Worm (Caenorhabditis elegans) whole organism, L4 larva: ENCODE data around the gene nspc-13.

Source experiments
- F10B5.3 ChIP-seq: sonication (generic microtip); optimal IDR thresholded peaks from 2 replicates; lab custom pipeline; 2016; ENCODE audit warnings: mild to moderate bottlenecking, missing genetic modification characterization, missing compliant biosample characterization
- F26F4.8 ChIP-seq: fragments of 200-800 bp; sonication (Bioruptor generic); conservative IDR thresholded peaks from 2 replicates; pipeline ENCODE4 v1.3.6; 2022; ENCODE audit warnings: missing genetic modification characterization, missing compliant biosample characterization
- T20F7.1 ChIP-seq: fragments of 200-800 bp; sonication (Bioruptor generic); optimal IDR thresholded peaks from 2 replicates; lab custom pipeline; 2018; ENCODE audit warnings: mild to moderate bottlenecking, missing genetic modification characterization, missing compliant biosample characterization
- T26A8.4 ChIP-seq: fragments of 200-800 bp; sonication (Bioruptor generic); IDR thresholded peaks from 2 replicates; pipeline ENCODE4 v1.3.6; 2022; ENCODE audit warnings: missing genetic modification characterization, missing compliant biosample characterization
- Y105C5A.15 ChIP-seq: fragments of 200-800 bp; sonication (Bioruptor generic); IDR thresholded peaks from 2 replicates; pipeline ENCODE4 v1.3.6; 2022; ENCODE audit warnings: missing genetic modification characterization, missing compliant biosample characterization
- ZK546.5 ChIP-seq, 2 experiments: sonication (generic microtip); optimal IDR thresholded peaks; 2 replicates each; lab custom pipeline; 2017; ENCODE audit warnings: missing biosample characterization in 2 of 2, missing genetic modification characterization in 2 of 2
- aha-1 ChIP-seq: fragments of 150-350 bp; peaks from one replicate; lab custom pipeline; 2014; ENCODE audit warnings: missing biosample characterization, missing genetic modification characterization
- aly-2 ChIP-seq: sonication (generic microtip); optimal IDR thresholded peaks from 2 replicates; lab custom pipeline; 2018; ENCODE audit warnings: missing biosample characterization, missing genetic modification characterization
- arid-1 ChIP-seq: fragments of 200-800 bp; sonication (Bioruptor generic); conservative IDR thresholded peaks from 2 replicates; pipeline ENCODE4 v1.3.6; 2022; ENCODE audit warnings: missing genetic modification reagents, missing genetic modification characterization, missing compliant biosample characterization
- attf-4 ChIP-seq: sonication (generic microtip); optimal IDR thresholded peaks from 3 replicates; lab custom pipeline; 2017; ENCODE audit warnings: missing biosample characterization, missing genetic modification characterization
- ceh-20 ChIP-seq: fragments of 200-800 bp; sonication (Bioruptor generic); IDR thresholded peaks from 2 replicates; pipeline ENCODE4 v1.3.6; 2022; ENCODE audit warnings: missing genetic modification reagents, missing genetic modification characterization, missing compliant biosample characterization
- ceh-28 ChIP-seq: fragments of 150-350 bp; optimal IDR thresholded peaks from 2 replicates; lab custom pipeline; 2014; ENCODE audit warnings: missing biosample characterization, missing genetic modification reagents, missing genetic modification characterization
- ceh-82 ChIP-seq: sonication (generic microtip); optimal IDR thresholded peaks from 2 replicates; lab custom pipeline; 2017; ENCODE audit warnings: missing biosample characterization, missing genetic modification characterization
- ces-1 ChIP-seq: fragments of 150-350 bp; sonication (generic microtip); optimal IDR thresholded peaks from 4 replicates; lab custom pipeline; 2014; ENCODE audit warnings: missing biosample characterization, missing genetic modification reagents, missing genetic modification characterization
- ctbp-1 ChIP-seq: fragments of 200-800 bp; sonication (Bioruptor generic); IDR thresholded peaks from 2 replicates; pipeline ENCODE4 v1.3.6; 2022; ENCODE audit warnings: missing genetic modification reagents, missing genetic modification characterization, missing compliant biosample characterization
- daf-16 ChIP-seq, 3 experiments: sonication (generic microtip); optimal IDR thresholded peaks; 2 replicates each; lab custom pipeline; 2016 to 2017; ENCODE audit warnings: missing genetic modification characterization in 3 of 3, missing genetic modification reagents in 3 of 3, mild to moderate bottlenecking in 2 of 3, missing compliant biosample characterization in 2 of 3, missing biosample characterization in 1 of 3, moderate library complexity in 1 of 3
- daf-19 ChIP-seq: fragments of 200-800 bp; sonication (Bioruptor generic); conservative IDR thresholded peaks from 2 replicates; pipeline ENCODE4 v1.3.6; 2022; ENCODE audit warnings: missing genetic modification characterization, missing compliant biosample characterization
- dve-1 ChIP-seq: sonication (generic microtip); optimal IDR thresholded peaks from 2 replicates; lab custom pipeline; 2017; ENCODE audit warnings: antibody characterized with exemption, mild to moderate bottlenecking, missing genetic modification characterization, missing compliant biosample characterization; ENCODE audit not compliant: insufficient read depth
- egl-27 ChIP-seq: sonication (generic microtip); optimal IDR thresholded peaks from 3 replicates; lab custom pipeline; 2017; ENCODE audit warnings: missing biosample characterization, missing genetic modification reagents, missing genetic modification characterization
- hlh-11 ChIP-seq: fragments of 200-800 bp; sonication (Bioruptor generic); optimal IDR thresholded peaks from 2 replicates; lab custom pipeline; 2018; ENCODE audit warnings: mild to moderate bottlenecking, missing genetic modification characterization, missing compliant biosample characterization
- hmg-1.1 ChIP-seq: fragments of 200-800 bp; sonication (Bioruptor generic); IDR thresholded peaks from 2 replicates; pipeline ENCODE4 v1.3.6; 2022; ENCODE audit warnings: missing genetic modification reagents, missing genetic modification characterization, missing compliant biosample characterization
- lim-7 ChIP-seq: fragments of 200-800 bp; sonication (Bioruptor generic); IDR thresholded peaks from 2 replicates; pipeline ENCODE4 v1.3.6; 2022; ENCODE audit warnings: missing genetic modification characterization, missing compliant biosample characterization
- lin-29 ChIP-seq: fragments of 200-800 bp; sonication (Bioruptor generic); IDR thresholded peaks from 2 replicates; pipeline ENCODE4 v1.3.6; 2022; ENCODE audit warnings: missing genetic modification reagents, missing genetic modification characterization, missing compliant biosample characterization
- lin-39 ChIP-seq: fragments of 150-350 bp; optimal IDR thresholded peaks from 2 replicates; lab custom pipeline; 2014; ENCODE audit warnings: missing biosample characterization, missing genetic modification reagents, missing genetic modification characterization
- lsy-2 ChIP-seq, 2 experiments: fragments of 150-350 bp in 1 of 2; sonication (generic microtip) in 1 of 2; optimal IDR thresholded peaks; 2 replicates each; lab custom pipeline; 2014 to 2017; ENCODE audit warnings: missing biosample characterization in 2 of 2, missing genetic modification characterization in 2 of 2
- mdt-29 ChIP-seq: fragments of 200-800 bp; sonication (Bioruptor generic); IDR thresholded peaks from 2 replicates; pipeline ENCODE4 v1.3.6; 2022; ENCODE audit warnings: missing genetic modification reagents, missing genetic modification characterization, missing compliant biosample characterization
- mep-1 ChIP-seq: fragments of 150-350 bp; sonication (generic microtip); optimal IDR thresholded peaks from 3 replicates; lab custom pipeline; 2014; ENCODE audit warnings: missing biosample characterization, missing genetic modification characterization
- mxl-2 ChIP-seq: fragments of 200-800 bp; sonication (Bioruptor generic); conservative IDR thresholded peaks from 2 replicates; pipeline ENCODE4 v1.3.6; 2022; ENCODE audit warnings: missing genetic modification reagents, missing genetic modification characterization, missing compliant biosample characterization
- mxl-3 ChIP-seq: fragments of 200-800 bp; sonication (Bioruptor generic); optimal IDR thresholded peaks from 2 replicates; lab custom pipeline; 2018; ENCODE audit warnings: mild to moderate bottlenecking, missing genetic modification characterization, missing compliant biosample characterization
- nhr-237 ChIP-seq: sonication (generic microtip); optimal IDR thresholded peaks from 2 replicates; lab custom pipeline; 2017; ENCODE audit warnings: missing biosample characterization, missing genetic modification characterization
- nhr-28 ChIP-seq: fragments of 150-350 bp; optimal IDR thresholded peaks from 2 replicates; lab custom pipeline; 2014; ENCODE audit warnings: missing biosample characterization, missing genetic modification characterization
- nhr-42 ChIP-seq: fragments of 200-800 bp; sonication (Bioruptor generic); IDR thresholded peaks from 2 replicates; pipeline ENCODE4 v1.3.6; 2022; ENCODE audit warnings: missing genetic modification characterization, missing compliant biosample characterization
- nhr-48 ChIP-seq: sonication (generic microtip); optimal IDR thresholded peaks from 2 replicates; lab custom pipeline; 2016; ENCODE audit warnings: mild to moderate bottlenecking, missing genetic modification characterization, missing compliant biosample characterization
- nhr-76 ChIP-seq: fragments of 150-350 bp; optimal IDR thresholded peaks from 2 replicates; lab custom pipeline; 2014; ENCODE audit warnings: missing biosample characterization, missing genetic modification characterization
- php-3 ChIP-seq: fragments of 200-800 bp; sonication (Bioruptor generic); IDR thresholded peaks from 2 replicates; pipeline ENCODE4 v1.3.6; 2022; ENCODE audit warnings: missing genetic modification reagents, missing genetic modification characterization, missing compliant biosample characterization
- pqm-1 ChIP-seq: sonication (generic microtip); optimal IDR thresholded peaks from 2 replicates; lab custom pipeline; 2017; ENCODE audit warnings: missing biosample characterization, missing genetic modification characterization
- rbr-2 ChIP-seq: sonication (generic microtip); optimal IDR thresholded peaks from 2 replicates; lab custom pipeline; 2016; ENCODE audit warnings: missing genotype, missing genetic modification characterization, missing compliant biosample characterization
- saeg-2 ChIP-seq: fragments of 200-800 bp; sonication (Bioruptor generic); IDR thresholded peaks from 2 replicates; pipeline ENCODE4 v1.3.6; 2022; ENCODE audit warnings: missing genetic modification reagents, missing genetic modification characterization, missing compliant biosample characterization
- sdz-12 ChIP-seq: fragments of 200-800 bp; sonication (Bioruptor generic); optimal IDR thresholded peaks from 2 replicates; lab custom pipeline; 2018; ENCODE audit warnings: mild to moderate bottlenecking, missing genetic modification characterization, missing compliant biosample characterization
- skn-1 ChIP-seq: fragments of 150-350 bp; optimal IDR thresholded peaks from 2 replicates; lab custom pipeline; 2014; ENCODE audit warnings: missing biosample characterization, missing genetic modification characterization
- snpc-4 ChIP-seq: fragments of 150-350 bp; optimal IDR thresholded peaks from 2 replicates; lab custom pipeline; 2014; ENCODE audit warnings: missing biosample characterization, missing genetic modification characterization
- unc-62 ChIP-seq, 3 experiments: fragments of 150-350 bp in 1 of 3; sonication (generic microtip); optimal IDR thresholded peaks in 2 of 3; peaks in 1 of 3; 1 replicate in 1 of 3; 2 replicates in 2 of 3; lab custom pipeline; 2014 to 2017; ENCODE audit warnings: missing biosample characterization in 3 of 3, missing genetic modification characterization in 3 of 3, missing genetic modification reagents in 3 of 3, missing genotype in 1 of 3
- vab-7 ChIP-seq: fragments of 200-800 bp; sonication (Bioruptor generic); IDR thresholded peaks from 2 replicates; pipeline ENCODE4 v1.3.6; 2022; ENCODE audit warnings: missing genetic modification reagents, missing genetic modification characterization, missing compliant biosample characterization
- zfp-3 ChIP-seq: fragments of 200-800 bp; sonication (Bioruptor generic); conservative IDR thresholded peaks from 2 replicates; pipeline ENCODE4 v1.3.6; 2022; ENCODE audit warnings: missing genetic modification reagents, missing genetic modification characterization, missing compliant biosample characterization
- zip-11 ChIP-seq: fragments of 200-800 bp; sonication (Bioruptor generic); IDR thresholded peaks from 2 replicates; pipeline ENCODE4 v1.3.6; 2022; ENCODE audit warnings: missing genetic modification characterization, missing compliant biosample characterization

Gene nspc-13

DNA sequence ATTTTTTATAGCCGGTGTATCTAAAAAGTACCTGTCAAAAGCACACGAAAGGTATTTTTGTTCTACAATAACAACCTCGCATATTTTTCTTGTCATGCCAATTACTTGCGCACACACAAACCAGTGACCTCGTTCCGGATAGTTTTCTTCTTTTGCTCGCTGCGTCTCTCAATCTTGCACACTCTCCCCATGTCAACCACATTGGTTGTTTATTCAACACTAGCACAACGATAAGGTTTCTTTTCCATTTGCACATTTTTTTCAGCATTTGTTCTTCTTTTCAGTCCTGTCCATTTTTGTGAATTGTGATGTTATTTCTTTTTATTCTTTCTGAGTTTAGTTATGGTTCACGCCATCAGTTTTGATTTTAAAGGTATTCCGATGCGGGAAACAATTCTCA, 7.0 kb upstream of the nspc-13 start, which contains the start of gene F42F12.3 (continued):
- TF ChIP-seq zfp-3 (GFP tag; lab: Robert Waterston, UW) (no peak), ceh-28 (no peak), aha-1 (tag; lab: Kevin White, UChicago) (no peak), sdz-12 (GFP tag; lab: Kevin White, UChicago) (no peak), hlh-11 (tag; lab: Kevin White, UChicago) (peak; percentile 30), nhr-48 (tag; lab: Kevin White, UChicago) (no peak), zip-11 (GFP tag; lab: Robert Waterston, UW) (no peak), daf-16 (GFP tag; optimal IDR thresholded peaks at IDR 0.05; lab: Kevin White, UChicago) (no peak), daf-16 (tag; optimal IDR thresholded peaks at IDR 0.05; lab: Kevin White, UChicago) (peak; percentile 87), ctbp-1 (GFP tag; lab: Robert Waterston, UW) (no peak)

DNA sequence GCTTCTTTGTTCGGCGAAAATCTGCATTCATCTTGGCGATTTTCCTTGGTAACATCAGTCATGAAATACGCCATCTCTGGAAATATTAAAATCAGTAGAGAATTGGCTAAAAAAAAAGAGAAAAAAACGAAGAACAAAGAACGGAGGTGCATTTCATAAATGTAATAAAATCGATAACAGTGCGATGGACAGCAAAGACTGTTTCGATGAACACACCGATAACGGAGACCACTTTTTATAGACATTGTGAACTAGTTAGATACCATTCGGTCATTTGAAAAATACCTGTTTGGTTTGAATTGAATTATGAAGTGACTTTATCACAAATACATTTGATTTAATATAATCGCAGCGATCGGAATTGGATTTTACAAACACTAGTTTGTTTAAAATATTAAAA, 4.4 kb upstream of the nspc-13 start, which contains the start of gene F42F12.4:
TSS of gene F42F12.4 (minus strand) at position 76 of the 400 bp plus-strand sequence.
- TF ChIP-seq unc-62 (GFP tag; optimal IDR thresholded peaks at IDR 0.05 in 1 of 2; lab: Kevin White, UChicago) (peak in 1 of 2 experiments; percentile 12), unc-62 (tag; optimal IDR thresholded peaks at IDR 0.05; lab: Kevin White, UChicago) (no peak), mep-1 (no peak), php-3 (peak; percentile 15; the same call in 1 of the 2 replicates), aly-2 (tag; lab: Kevin White, UChicago) (no peak), ceh-28 (peak; percentile 7), mdt-29 (GFP tag; lab: Robert Waterston, UW) (no peak), mxl-2 (GFP tag; lab: Robert Waterston, UW) (no peak), dve-1 (peak; percentile 26), T20F7.1 (GFP tag; lab: Kevin White, UChicago) (no peak), nhr-76 (tag; lab: Kevin White, UChicago) (no peak), F10B5.3 (tag; lab: Kevin White, UChicago) (no peak), hlh-11 (tag; lab: Kevin White, UChicago) (peak; percentile 0), pqm-1 (tag; lab: Kevin White, UChicago) (peak; percentile 46), nhr-237 (tag; lab: Kevin White, UChicago) (no peak), aha-1 (tag; lab: Kevin White, UChicago) (no peak), nhr-28 (tag; lab: Kevin White, UChicago) (peak; percentile 51), nhr-42 (GFP tag; lab: Robert Waterston, UW) (no peak), egl-27 (no peak), attf-4 (tag; lab: Kevin White, UChicago) (no peak), arid-1 (GFP tag; lab: Robert Waterston, UW) (no peak), daf-16 (GFP tag; optimal IDR thresholded peaks at IDR 0.05; lab: Kevin White, UChicago) (no peak), daf-16 (tag; optimal IDR thresholded peaks at IDR 0.05; lab: Kevin White, UChicago) (peak; percentile 22), lin-39 (tag; lab: Kevin White, UChicago) (no peak)

DNA sequence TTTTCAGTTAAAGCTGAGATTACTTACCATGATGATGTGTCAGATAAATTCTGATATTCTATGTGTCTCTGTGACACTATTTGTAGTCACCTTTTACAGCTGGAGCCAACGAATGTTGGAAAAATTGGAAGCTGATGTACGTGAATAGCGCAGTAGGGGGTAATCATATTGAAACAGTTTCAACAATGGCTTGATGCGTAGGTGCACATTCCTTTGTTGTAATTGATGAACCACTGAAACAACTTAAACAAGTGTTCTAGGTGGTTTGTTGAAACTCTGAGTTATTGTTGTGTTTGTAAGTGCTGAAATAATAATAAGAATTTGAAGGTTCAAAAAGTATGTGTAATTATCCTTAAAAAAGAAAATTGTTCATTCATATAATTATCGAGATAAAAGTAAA, 646 bp upstream of the nspc-13 start, which contains the start of gene nspc-12:
TSS of gene nspc-12 (minus strand) at position 101 of the 400 bp plus-strand sequence.
- TF ChIP-seq ZK546.5 (tag; optimal IDR thresholded peaks at IDR 0.05; lab: Kevin White, UChicago) (no peak), unc-62 (GFP tag; optimal IDR thresholded peaks at IDR 0.05 in 1 of 2; lab: Kevin White, UChicago) (no peak), unc-62 (tag; optimal IDR thresholded peaks at IDR 0.05; lab: Kevin White, UChicago) (no peak), aly-2 (tag; lab: Kevin White, UChicago) (no peak), ctbp-1 (GFP tag; lab: Robert Waterston, UW) (no peak), mxl-3 (GFP tag; lab: Kevin White, UChicago) (no peak), ceh-20 (GFP tag; lab: Robert Waterston, UW) (no peak), ceh-82 (tag; lab: Kevin White, UChicago) (no peak), aha-1 (tag; lab: Kevin White, UChicago) (no peak), lsy-2 (tag; optimal IDR thresholded peaks at IDR 0.05; lab: Kevin White, UChicago) (no peak)

DNA sequence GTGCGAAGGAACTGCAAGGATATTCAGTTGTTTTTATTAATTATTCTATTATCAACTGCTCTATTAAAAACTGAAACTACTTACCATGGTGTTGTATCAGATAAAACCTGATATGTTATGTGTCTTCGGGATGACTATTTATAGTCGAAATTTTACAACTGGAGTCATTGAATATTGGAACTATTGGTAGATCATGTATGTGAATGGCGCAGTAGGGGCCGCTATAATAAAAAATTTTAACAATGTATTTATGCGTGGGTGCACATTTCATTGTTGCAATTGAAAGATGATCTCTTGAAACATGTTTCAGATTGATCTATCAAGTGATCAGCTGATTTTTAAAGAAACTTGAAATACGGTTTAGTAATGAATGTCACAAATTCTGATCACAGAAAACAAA, 1.7 kb downstream of the nspc-13 start, which contains the start of gene nspc-14:
TSS of gene nspc-14 (minus strand) at position 101 of the 400 bp plus-strand sequence.
- TF ChIP-seq mxl-3 (GFP tag; lab: Kevin White, UChicago) (no peak), F26F4.8 (GFP tag; lab: Robert Waterston, UW) (no peak), lin-39 (tag; lab: Kevin White, UChicago) (no peak), lim-7 (no peak), ces-1 (GFP tag; lab: Kevin White, UChicago) (no peak), snpc-4 (tag; lab: Kevin White, UChicago) (no peak), T26A8.4 (no peak), rbr-2 (no peak), lin-29 (GFP tag; lab: Robert Waterston, UW) (no peak), daf-19 (GFP tag; lab: Robert Waterston, UW) (no peak), saeg-2 (no peak), hmg-1.1 (no peak), Y105C5A.15 (GFP tag; lab: Robert Waterston, UW) (no peak), zip-11 (GFP tag; lab: Robert Waterston, UW) (no peak), vab-7 (GFP tag; lab: Robert Waterston, UW) (no peak), skn-1 (tag; lab: Kevin White, UChicago) (no peak)
